Worm (Caenorhabditis elegans): ENCODE results near the gene fbxb-55.

The fbxb-55 gene

ce11 chrIV:4084109-4084508 is 15.5 kb downstream of the fbxb-55 start, which contains the start of gene C35B1.5:
Gene C35B1.5, minus strand, starts transcription at chrIV:4084209.
- no peak for TF ChIP-seq unc-62 (GFP tag; optimal IDR thresholded peaks at IDR 0.05)

- no peak for TF ChIP-seq unc-62 (GFP tag; optimal IDR thresholded peaks at IDR 0.05)
Observed at ce11 chrIV:4085022-4085421, 16.4 kb downstream of the fbxb-55 start.

- no peak for TF ChIP-seq unc-62 (GFP tag; optimal IDR thresholded peaks at IDR 0.05)
Observed at ce11 chrIV:4085787-4086262, 17.2 kb downstream of the fbxb-55 start, which contains the start of gene C35B1.2. Gene C35B1.2, plus strand, starts transcription at chrIV:4086212.

- TF ChIP-seq unc-62 (GFP tag; optimal IDR thresholded peaks at IDR 0.05) = no peak
Observed at ce11 chrIV:4093087-4093486, 24.5 kb downstream of the fbxb-55 start.

- no peak for TF ChIP-seq unc-62 (GFP tag; optimal IDR thresholded peaks at IDR 0.05)
Observed at ce11 chrIV:4094364-4094763, 25.8 kb downstream of the fbxb-55 start.

ce11 chrIV:4096940-4097339 is 28.4 kb downstream of the fbxb-55 start:
- no peak for TF ChIP-seq unc-62 (GFP tag; optimal IDR thresholded peaks at IDR 0.05)

- no peak for TF ChIP-seq unc-62 (GFP tag; optimal IDR thresholded peaks at IDR 0.05)
Observed at ce11 chrIV:4099773-4100172, 31.2 kb downstream of the fbxb-55 start.

- TF ChIP-seq unc-62 (GFP tag; optimal IDR thresholded peaks at IDR 0.05) = no peak
Observed at ce11 chrIV:4102720-4103119, 34.1 kb downstream of the fbxb-55 start, which contains the start of gene ubc-1. Gene ubc-1, plus strand, starts transcription at chrIV:4103020.

- no peak for TF ChIP-seq unc-62 (GFP tag; optimal IDR thresholded peaks at IDR 0.05)
Observed at ce11 chrIV:4108767-4109166, 40.2 kb downstream of the fbxb-55 start, which contains the start of gene C35B1.7. Gene C35B1.7, plus strand, starts transcription at chrIV:4109067.

- no peak for TF ChIP-seq unc-62 (GFP tag; optimal IDR thresholded peaks at IDR 0.05)
Observed at ce11 chrIV:4112387-4112786, 43.8 kb downstream of the fbxb-55 start, which contains the start of gene F49F1.14. Gene F49F1.14, minus strand, starts transcription at chrIV:4112487.

- no peak for TF ChIP-seq unc-62 (GFP tag; optimal IDR thresholded peaks at IDR 0.05)
Observed at ce11 chrIV:4114526-4114925, 45.9 kb downstream of the fbxb-55 start, which contains the start of gene F49F1.15. Gene F49F1.15, minus strand, starts transcription at chrIV:4114626.

ce11 chrIV:4115634-4116033 is 47.1 kb downstream of the fbxb-55 start, which contains the start of the genes F49F1.4 and F49F1.2:
Gene F49F1.4, minus strand, starts transcription at chrIV:4115734.
Gene F49F1.2, plus strand, starts transcription at chrIV:4115943.
- TF ChIP-seq unc-62 (GFP tag; optimal IDR thresholded peaks at IDR 0.05) = no peak

- no peak for TF ChIP-seq unc-62 (GFP tag; optimal IDR thresholded peaks at IDR 0.05)
Observed at ce11 chrIV:4117432-4117831, 48.9 kb downstream of the fbxb-55 start, which contains the start of gene drd-50. Gene drd-50, plus strand, starts transcription at chrIV:4117732.
